Worm (Caenorhabditis elegans): ENCODE measurements around the gene srh-56.
A peak's percentile ranks its signal among the peaks of the same experiment; 100 is the strongest.

Gene srh-56

DNA sequence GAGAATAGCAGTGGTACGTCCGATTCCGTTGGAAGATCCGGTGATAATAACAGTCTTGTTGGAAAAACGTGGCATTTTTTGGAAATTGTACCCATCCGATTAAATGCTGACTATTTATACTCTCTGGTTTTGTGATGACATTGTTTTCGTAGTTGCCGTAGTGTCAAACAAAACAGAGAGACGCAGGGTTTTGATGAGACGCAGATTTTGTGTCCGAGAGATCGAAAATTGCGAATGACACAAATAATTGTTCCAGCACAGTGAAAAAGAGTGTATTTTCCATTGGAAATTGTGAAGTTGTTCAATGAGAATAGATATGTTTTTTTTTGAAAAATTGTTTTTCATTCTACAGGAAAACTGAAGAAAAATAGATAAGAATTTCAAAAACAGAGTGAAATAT, 8.6 kb upstream of the srh-56 start, which contains the start of gene R05D8.7:
Gene R05D8.7 (minus strand): TSS at position 104 of the 400 bp plus-strand sequence.
- no peak for TF ChIP-seq lim-7 (GFP tag; IDR thresholded peaks at IDR 0.05)
- peak; percentile 54 for TF ChIP-seq nhr-28 (tag; optimal IDR thresholded peaks at IDR 0.05)

DNA sequence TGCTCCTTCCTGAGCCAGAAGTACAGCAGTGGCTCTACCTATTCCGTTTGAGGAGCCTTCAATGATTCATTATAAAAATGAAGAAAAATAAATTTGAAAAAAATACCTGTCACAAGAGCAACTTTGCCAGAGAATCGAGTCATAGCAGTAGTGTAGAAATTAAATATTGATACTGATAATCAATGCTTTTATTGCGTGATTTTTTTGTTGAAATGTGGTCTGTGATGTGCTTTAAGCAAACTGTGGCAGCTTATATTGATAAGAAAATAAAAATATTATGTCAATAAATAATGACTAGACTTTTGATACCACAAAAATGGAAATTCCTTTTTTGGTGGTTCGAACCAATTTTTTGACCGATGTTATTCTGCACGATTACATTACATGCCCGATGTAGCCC, 6.6 kb upstream of the srh-56 start, which contains the start of gene dhs-14:
Gene dhs-14 (minus strand): TSS at position 149 of the 400 bp plus-strand sequence.
- TF ChIP-seq fkh-10 (GFP tag; optimal IDR thresholded peaks at IDR 0.05) (no peak), set-16 (GFP tag; IDR thresholded peaks at IDR 0.05) (no peak), daf-16 (GFP tag; optimal IDR thresholded peaks at IDR 0.05) (no peak), daf-16 (tag; optimal IDR thresholded peaks at IDR 0.05) (peak; percentile 76), egl-27 (tag; optimal IDR thresholded peaks at IDR 0.05) (no peak), zfp-2 (tag; optimal IDR thresholded peaks at IDR 0.05) (no peak), D1046.2 (GFP tag; IDR thresholded peaks at IDR 0.05) (no peak), mxl-2 (GFP tag; conservative IDR thresholded peaks at IDR 0.05) (no peak), nhr-6 (tag; optimal IDR thresholded peaks at IDR 0.05) (no peak), ztf-11 (tag; optimal IDR thresholded peaks at IDR 0.05) (no peak), lin-15B (tag; optimal IDR thresholded peaks at IDR 0.05) (no peak), lsy-2 (tag; optimal IDR thresholded peaks at IDR 0.05) (no peak), vab-7 (GFP tag; IDR thresholded peaks at IDR 0.05) (no peak), lin-38 (GFP tag; IDR thresholded peaks at IDR 0.05) (no peak), unc-130 (GFP tag; optimal IDR thresholded peaks at IDR 0.05) (no peak), hlh-11 (tag; optimal IDR thresholded peaks at IDR 0.05) (peak; percentile 25), nhr-28 (tag; optimal IDR thresholded peaks at IDR 0.05) (peak; percentile 92), nhr-77 (tag; optimal IDR thresholded peaks at IDR 0.05) (peak; percentile 81), F10B5.3 (tag; optimal IDR thresholded peaks at IDR 0.05) (no peak), ces-1 (GFP tag; optimal IDR thresholded peaks at IDR 0.05) (no peak), F44E2.7 (GFP tag; IDR thresholded peaks at IDR 0.05) (no peak), dmd-6 (GFP tag; IDR thresholded peaks at IDR 0.05) (peak; percentile 71), lin-29 (GFP tag; IDR thresholded peaks at IDR 0.05) (no peak), nhr-76 (tag; optimal IDR thresholded peaks at IDR 0.05) (no peak), lim-7 (GFP tag; IDR thresholded peaks at IDR 0.05) (no peak), snpc-4 (tag; optimal IDR thresholded peaks at IDR 0.05) (no peak), php-3 (GFP tag; IDR thresholded peaks at IDR 0.05) (0 out of 2 replicates have a peak, but pooled peaks have one; percentile 11), madf-9 (GFP tag; conservative IDR thresholded peaks at IDR 0.05) (no peak), pqm-1 (tag; optimal IDR thresholded peaks at IDR 0.05) (peak; percentile 65), ceh-62 (tag; optimal IDR thresholded peaks at IDR 0.05) (no peak), cey-2 (tag; optimal IDR thresholded peaks at IDR 0.05; ENCODE audit: borderline replicate concordance, insufficient read depth) (no peak), F37D6.2 (tag; optimal IDR thresholded peaks at IDR 0.05) (no peak)

DNA sequence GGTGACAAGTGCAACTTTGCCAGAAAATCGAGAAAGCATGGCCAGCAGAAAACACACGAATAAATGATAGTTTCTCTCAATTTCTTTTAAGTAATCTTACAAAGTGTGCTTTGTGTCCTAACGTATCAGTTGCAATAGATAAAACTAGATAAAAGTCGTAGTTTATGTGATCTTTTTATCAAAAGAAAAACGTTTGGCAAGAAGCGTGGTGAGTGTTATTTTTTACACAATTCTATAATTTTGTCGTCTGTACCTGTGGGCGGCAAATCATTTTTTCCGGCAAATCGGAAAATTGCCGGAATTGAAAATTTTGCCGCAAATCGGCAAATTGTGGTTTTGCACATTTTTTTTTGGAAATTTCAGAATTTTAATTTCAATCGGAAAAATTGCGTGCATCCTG, 4.2 kb upstream of the srh-56 start, which contains the start of gene R05D8.9:
Gene R05D8.9 (minus strand): TSS at position 101 of the 400 bp plus-strand sequence.
- TF ChIP-seq dpl-1 (GFP tag; optimal IDR thresholded peaks at IDR 0.05) (no peak), ces-1 (GFP tag; optimal IDR thresholded peaks at IDR 0.05) (no peak), mdt-29 (GFP tag; IDR thresholded peaks at IDR 0.05) (no peak), jun-1 (tag; optimal IDR thresholded peaks at IDR 0.05) (no peak), pha-4 (GFP tag; IDR thresholded peaks at IDR 0.05) (no peak), pha-4 (tag; optimal IDR thresholded peaks at IDR 0.05) (no peak), lir-3 (tag; optimal IDR thresholded peaks at IDR 0.05) (no peak), daf-12 (tag; optimal IDR thresholded peaks at IDR 0.05) (no peak), nhr-28 (tag; optimal IDR thresholded peaks at IDR 0.05) (peak; percentile 78), D1046.2 (GFP tag; IDR thresholded peaks at IDR 0.05) (no peak), lim-7 (GFP tag; IDR thresholded peaks at IDR 0.05) (no peak), Y105C5A.15 (GFP tag; IDR thresholded peaks at IDR 0.05) (no peak), unc-62 (GFP tag; optimal IDR thresholded peaks at IDR 0.05 in 1 of 2) (peak in 1 of 2 experiments; percentile 64), unc-62 (tag; optimal IDR thresholded peaks at IDR 0.05) (no peak)

All from whole organism, L4 larva.